Fruit fly (Drosophila melanogaster) whole organism: Measurements from ENCODE around the gene Med.

Source experiments
- CG8478 ChIP-seq: fragments of >200 bp; optimal IDR thresholded peaks from 2 replicates; lab custom pipeline; 2018; ENCODE audit warnings: inconsistent platforms
- Dll ChIP-seq: fragments of >200 bp; optimal IDR thresholded peaks from 2 replicates; lab custom pipeline; 2017
- EcR ChIP-seq, 2 experiments: fragments of >200 bp; optimal IDR thresholded peaks; 2 replicates each; lab custom pipeline; 2017; ENCODE audit warnings: missing biosample characterization in 2 of 2, missing genetic modification characterization in 2 of 2, missing genetic modification reagents in 2 of 2
- pan ChIP-seq: fragments of >200 bp; optimal IDR thresholded peaks from 2 replicates; lab custom pipeline; 2017
- psq ChIP-seq: fragments of >200 bp; optimal IDR thresholded peaks from 2 replicates; lab custom pipeline; 2017
- usp ChIP-seq: fragments of >200 bp; optimal IDR thresholded peaks from 2 replicates; lab custom pipeline; 2017; ENCODE audit warnings: missing biosample characterization, missing genetic modification characterization, mixed read lengths

dm6 chr3R:31636501-31636900 lies 25.7 kb downstream of the Med start:
- TF ChIP-seq psq: no peak
- TF ChIP-seq CG8478 (lab: Kevin White, UChicago): no peak
- TF ChIP-seq pan (lab: Kevin White, UChicago): no peak
- no peak for TF ChIP-seq EcR (GFP tag; optimal IDR thresholded peaks at IDR 0.05; lab: Kevin White, UChicago)
- no peak for TF ChIP-seq Dll (lab: Kevin White, UChicago)
- no peak for TF ChIP-seq usp (GFP tag; lab: Kevin White, UChicago)
